Fruit fly (Drosophila melanogaster) whole organism, adult: ENCODE measurements around the gene CG43273.

ENCODE experiments used
- CG11617 ChIP-seq: fragments of 200-800 bp; sonication (Bioruptor generic); optimal IDR thresholded peaks from 2 replicates; lab custom pipeline; 2017; ENCODE audit warnings: mild to moderate bottlenecking, missing biosample characterization, missing genetic modification reagents, missing genetic modification characterization
- CG12768 ChIP-seq: fragments of 200-800 bp; sonication (Bioruptor generic); optimal IDR thresholded peaks from 2 replicates; lab custom pipeline; 2017; ENCODE audit warnings: missing biosample characterization, missing genetic modification characterization, mild to moderate bottlenecking, moderate library complexity, missing genetic modification reagents
- CG14711 ChIP-seq: fragments of 200-800 bp; sonication (Bioruptor generic); optimal IDR thresholded peaks from 2 replicates; lab custom pipeline; 2018; ENCODE audit warnings: missing biosample characterization, mild to moderate bottlenecking, missing genetic modification characterization, moderate library complexity
- CG1620 ChIP-seq: fragments of 200-800 bp; sonication (Bioruptor generic); optimal IDR thresholded peaks from 2 replicates; lab custom pipeline; 2016; ENCODE audit warnings: missing biosample characterization, missing genetic modification characterization
- CG33017 ChIP-seq: fragments of 200-800 bp; sonication (Bioruptor generic); optimal IDR thresholded peaks from 2 replicates; lab custom pipeline; 2018; ENCODE audit warnings: missing biosample characterization, mild to moderate bottlenecking, missing genetic modification characterization, moderate library complexity
- CG5204 ChIP-seq: fragments of 200-800 bp; sonication (Bioruptor generic); optimal IDR thresholded peaks from 2 replicates; lab custom pipeline; 2016; ENCODE audit warnings: missing biosample characterization, missing genetic modification characterization
- CG7045 ChIP-seq: fragments of 200-800 bp; sonication (Bioruptor generic); optimal IDR thresholded peaks from 2 replicates; lab custom pipeline; 2017; ENCODE audit warnings: missing biosample characterization, mild to moderate bottlenecking, missing genetic modification characterization
- CG7101 ChIP-seq: fragments of 200-800 bp; sonication (Bioruptor generic); optimal IDR thresholded peaks from 2 replicates; lab custom pipeline; 2018; ENCODE audit warnings: missing biosample characterization, mild to moderate bottlenecking, missing genetic modification characterization, moderate library complexity
- Clk ChIP-seq: fragments of 200-800 bp; sonication (Bioruptor generic); optimal IDR thresholded peaks from 2 replicates; lab custom pipeline; 2017; ENCODE audit warnings: missing biosample characterization, missing genetic modification characterization
- Crg-1 ChIP-seq: fragments of 200-800 bp; sonication (Bioruptor generic); optimal IDR thresholded peaks from 2 replicates; lab custom pipeline; 2016; ENCODE audit warnings: missing biosample characterization, missing genetic modification characterization
- Hr96 ChIP-seq: fragments of 200-800 bp; sonication (Bioruptor generic); optimal IDR thresholded peaks from 2 replicates; lab custom pipeline; 2016; ENCODE audit warnings: missing biosample characterization, missing genetic modification characterization
- Mnt ChIP-seq: fragments of 200-800 bp; sonication (Bioruptor generic); optimal IDR thresholded peaks from 2 replicates; lab custom pipeline; 2016; ENCODE audit warnings: missing biosample characterization, mild to moderate bottlenecking, missing genetic modification characterization
- bab1 ChIP-seq: fragments of 200-800 bp; sonication (Bioruptor generic); optimal IDR thresholded peaks from 3 replicates; lab custom pipeline; 2019; ENCODE audit warnings: missing biosample characterization, mild to moderate bottlenecking, missing genetic modification characterization, moderate library complexity
- cic ChIP-seq: fragments of 200-800 bp; sonication (Bioruptor generic); optimal IDR thresholded peaks from 2 replicates; lab custom pipeline; 2017; ENCODE audit warnings: missing biosample characterization, mild to moderate bottlenecking, missing genetic modification characterization, moderate library complexity
- cnc ChIP-seq, 2 experiments: fragments of >200 bp; optimal IDR thresholded peaks; 2 replicates each; lab custom pipeline; 2017
- kay ChIP-seq: fragments of 200-800 bp; sonication (Bioruptor generic); peaks from one replicate; lab custom pipeline; 2016; ENCODE audit warnings: missing biosample characterization, missing genetic modification characterization, borderline replicate concordance
- ovo ChIP-seq: fragments of 200-800 bp; sonication (Bioruptor generic); optimal IDR thresholded peaks from 2 replicates; lab custom pipeline; 2016; ENCODE audit warnings: missing biosample characterization, missing genetic modification characterization
- pad ChIP-seq: fragments of 200-800 bp; sonication (Bioruptor generic); optimal IDR thresholded peaks from 3 replicates; lab custom pipeline; 2017; ENCODE audit warnings: missing biosample characterization, missing genetic modification characterization, mild to moderate bottlenecking, moderate library complexity, missing genetic modification reagents
- tj ChIP-seq: fragments of 200-800 bp; sonication (Bioruptor generic); optimal IDR thresholded peaks from 3 replicates; lab custom pipeline; 2017; ENCODE audit warnings: missing biosample characterization, mild to moderate bottlenecking, missing genetic modification characterization, moderate library complexity
- toe ChIP-seq: fragments of 200-800 bp; sonication (Bioruptor generic); optimal IDR thresholded peaks from 2 replicates; lab custom pipeline; 2016; ENCODE audit warnings: missing biosample characterization, missing genetic modification characterization

CG43273 gene

dm6 chr3R:24845952-24846848 lies 16.1 kb downstream of the CG43273 start:
- peak; percentile 84 for TF ChIP-seq tj (GFP tag; lab: Kevin White, UChicago)
- TF ChIP-seq cnc (optimal IDR thresholded peaks at IDR 0.05; lab: Kevin White, UChicago) = no peak
- no peak for TF ChIP-seq CG1620
- TF ChIP-seq pad (GFP tag; lab: Kevin White, UChicago) = no peak
- TF ChIP-seq cic (GFP tag; lab: Kevin White, UChicago) = no peak

- TF ChIP-seq CG7045 (GFP tag; lab: Kevin White, UChicago) (peak; percentile 71), Crg-1 (GFP tag; lab: Kevin White, UChicago) (peak; percentile 98), cic (GFP tag; lab: Kevin White, UChicago) (peak; percentile 43), CG5204 (GFP tag; lab: Kevin White, UChicago) (peak; percentile 77), CG1620 (peak; percentile 97), cnc (optimal IDR thresholded peaks at IDR 0.05; lab: Kevin White, UChicago) (no peak), kay (no peak), toe (GFP tag; lab: Kevin White, UChicago) (peak; percentile 80), tj (GFP tag; lab: Kevin White, UChicago) (no peak), Clk (peak; percentile 67), pad (GFP tag; lab: Kevin White, UChicago) (peak; percentile 88), CG33017 (tag; lab: Kevin White, UChicago) (peak; percentile 60), bab1 (peak; percentile 75), CG11617 (peak; percentile 41), ovo (GFP tag; lab: Kevin White, UChicago) (peak; percentile 72), CG14711 (tag; lab: Kevin White, UChicago) (peak; percentile 77), CG7101 (peak; percentile 91), CG12768 (GFP tag; lab: Kevin White, UChicago) (peak; percentile 79), Hr96 (GFP tag; lab: Kevin White, UChicago) (peak; percentile 76), Mnt (peak; percentile 97)
Observed at dm6 chr3R:24850420-24850819, 20.3 kb downstream of the CG43273 start, which contains the start of gene CG7006. TSS of gene CG7006 (plus strand) at chr3R:24850627.

DNA sequence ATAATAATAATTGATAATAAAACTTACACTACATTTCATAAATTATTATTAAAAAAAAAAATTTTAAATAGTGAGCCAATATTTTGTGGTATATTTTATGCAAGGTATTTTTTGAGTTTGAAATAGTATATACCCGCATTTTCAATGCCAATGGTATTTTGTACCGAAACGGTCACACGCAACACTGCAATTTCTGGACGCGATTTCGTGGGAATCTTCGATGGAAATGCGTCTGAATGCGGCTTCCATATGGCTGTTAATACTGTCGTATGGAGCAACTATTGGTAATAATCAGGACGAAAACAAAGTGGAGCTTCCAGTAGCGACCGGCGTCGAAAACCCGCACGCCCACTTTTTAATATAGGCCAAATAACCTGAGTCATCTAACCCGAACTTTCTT lies 21.3 kb downstream of the CG43273 start, which contains the start of gene Nct:
Gene Nct, plus strand, starts transcription at position 173 of the 400 bp plus-strand sequence.
- TF ChIP-seq Mnt = no peak
- TF ChIP-seq cic (GFP tag; lab: Kevin White, UChicago) = no peak
- TF ChIP-seq cnc (optimal IDR thresholded peaks at IDR 0.05; lab: Kevin White, UChicago) = peak in 1 of 2 experiments; percentile 28
- no peak for TF ChIP-seq CG7045 (GFP tag; lab: Kevin White, UChicago)

- no peak for TF ChIP-seq Mnt
- no peak for TF ChIP-seq Hr96 (GFP tag; lab: Kevin White, UChicago)
- TF ChIP-seq toe (GFP tag; lab: Kevin White, UChicago) = no peak
- no peak for TF ChIP-seq Crg-1 (GFP tag; lab: Kevin White, UChicago)
- TF ChIP-seq CG1620 = no peak
- no peak for TF ChIP-seq CG14711 (tag; lab: Kevin White, UChicago)
- no peak for TF ChIP-seq kay
- no peak for TF ChIP-seq CG12768 (GFP tag; lab: Kevin White, UChicago)
- no peak for TF ChIP-seq cnc (optimal IDR thresholded peaks at IDR 0.05; lab: Kevin White, UChicago)
- no peak for TF ChIP-seq tj (GFP tag; lab: Kevin White, UChicago)
- no peak for TF ChIP-seq Clk
- TF ChIP-seq pad (GFP tag; lab: Kevin White, UChicago) = no peak
- no peak for TF ChIP-seq CG11617
- no peak for TF ChIP-seq CG7045 (GFP tag; lab: Kevin White, UChicago)
- no peak for TF ChIP-seq cic (GFP tag; lab: Kevin White, UChicago)
- no peak for TF ChIP-seq bab1
- TF ChIP-seq CG33017 (tag; lab: Kevin White, UChicago) = no peak
Observed at dm6 chr3R:24856143-24856542, 26.0 kb downstream of the CG43273 start, which contains the start of gene HDAC11. TSS of gene HDAC11 (minus strand) at chr3R:24856243.

DNA sequence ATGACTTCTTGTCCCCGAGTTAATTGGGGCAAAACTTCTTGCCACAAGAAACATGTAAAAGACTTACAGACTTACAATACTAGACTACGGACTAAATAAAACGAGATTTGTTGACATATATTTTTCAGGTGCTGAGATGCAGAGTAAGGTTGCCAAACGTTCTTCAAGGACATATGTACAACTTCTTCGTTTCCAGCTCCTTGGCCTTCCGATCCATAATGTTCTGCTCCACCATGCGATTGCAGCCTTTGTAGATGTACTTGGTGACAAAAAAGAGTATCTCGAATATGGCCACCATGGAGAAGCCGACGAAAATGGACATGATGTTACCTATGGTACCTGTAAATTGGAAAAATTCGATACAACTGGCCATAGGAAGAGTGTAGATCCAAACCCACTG lies 27.4 kb downstream of the CG43273 start, which contains the start of gene CAH4:
Gene CAH4, minus strand, starts transcription at position 101 of the 400 bp plus-strand sequence.
- no peak for TF ChIP-seq CG11617
- TF ChIP-seq CG5204 (GFP tag; lab: Kevin White, UChicago) = no peak
- no peak for TF ChIP-seq ovo (GFP tag; lab: Kevin White, UChicago)
- TF ChIP-seq CG14711 (tag; lab: Kevin White, UChicago) = no peak
- no peak for TF ChIP-seq kay
- no peak for TF ChIP-seq CG33017 (tag; lab: Kevin White, UChicago)
- TF ChIP-seq CG7101 = no peak
- no peak for TF ChIP-seq Mnt
- no peak for TF ChIP-seq bab1
- TF ChIP-seq CG12768 (GFP tag; lab: Kevin White, UChicago) = no peak
- TF ChIP-seq toe (GFP tag; lab: Kevin White, UChicago) = no peak
- TF ChIP-seq cnc (optimal IDR thresholded peaks at IDR 0.05; lab: Kevin White, UChicago) = no peak
- TF ChIP-seq Hr96 (GFP tag; lab: Kevin White, UChicago) = no peak
- no peak for TF ChIP-seq pad (GFP tag; lab: Kevin White, UChicago)
- TF ChIP-seq Clk = no peak
- TF ChIP-seq CG1620 = no peak

DNA sequence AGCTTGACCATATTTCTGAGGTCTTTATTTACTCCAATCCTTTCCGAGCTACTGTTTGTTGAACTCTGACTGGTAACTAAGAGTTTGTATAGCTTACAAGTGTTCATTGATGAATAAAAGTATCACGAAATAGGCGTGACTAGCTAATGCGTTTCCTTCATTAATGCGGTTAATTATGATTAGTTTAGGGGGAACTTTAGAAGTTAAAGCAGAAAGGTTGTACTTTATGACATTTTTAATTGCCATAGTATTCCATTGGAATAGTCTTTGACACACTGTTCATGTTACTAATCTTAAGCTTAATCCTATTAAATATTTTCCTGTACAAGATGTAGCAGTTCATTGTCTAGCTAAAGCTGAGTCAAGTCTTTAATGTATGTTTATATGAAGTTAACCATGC lies 29.6 kb downstream of the CG43273 start, which contains the start of gene ppk22:
Gene ppk22, minus strand, starts transcription at position 101 of the 400 bp plus-strand sequence.
- TF ChIP-seq bab1 = no peak
- TF ChIP-seq kay = no peak
- no peak for TF ChIP-seq Crg-1 (GFP tag; lab: Kevin White, UChicago)
- TF ChIP-seq Mnt = no peak
